Fruit fly (Drosophila melanogaster) whole organism, adult: ENCODE data around the gene ase.

Experiments
- CG11617 ChIP-seq: fragments of 200-800 bp; sonication (Bioruptor generic); optimal IDR thresholded peaks from 2 replicates; lab custom pipeline; 2017; ENCODE audit warnings: mild to moderate bottlenecking, missing biosample characterization, missing genetic modification reagents, missing genetic modification characterization
- CG12768 ChIP-seq: fragments of 200-800 bp; sonication (Bioruptor generic); optimal IDR thresholded peaks from 2 replicates; lab custom pipeline; 2017; ENCODE audit warnings: missing biosample characterization, missing genetic modification characterization, mild to moderate bottlenecking, moderate library complexity, missing genetic modification reagents
- CG5204 ChIP-seq: fragments of 200-800 bp; sonication (Bioruptor generic); optimal IDR thresholded peaks from 2 replicates; lab custom pipeline; 2016; ENCODE audit warnings: missing biosample characterization, missing genetic modification characterization
- cic ChIP-seq: fragments of 200-800 bp; sonication (Bioruptor generic); optimal IDR thresholded peaks from 2 replicates; lab custom pipeline; 2017; ENCODE audit warnings: missing biosample characterization, mild to moderate bottlenecking, missing genetic modification characterization, moderate library complexity
- cnc ChIP-seq, 2 experiments: fragments of >200 bp; optimal IDR thresholded peaks; 2 replicates each; lab custom pipeline; 2017
- kay ChIP-seq: fragments of 200-800 bp; sonication (Bioruptor generic); peaks from one replicate; lab custom pipeline; 2016; ENCODE audit warnings: missing biosample characterization, missing genetic modification characterization, borderline replicate concordance
- pad ChIP-seq: fragments of 200-800 bp; sonication (Bioruptor generic); optimal IDR thresholded peaks from 3 replicates; lab custom pipeline; 2017; ENCODE audit warnings: missing biosample characterization, missing genetic modification characterization, mild to moderate bottlenecking, moderate library complexity, missing genetic modification reagents

DNA sequence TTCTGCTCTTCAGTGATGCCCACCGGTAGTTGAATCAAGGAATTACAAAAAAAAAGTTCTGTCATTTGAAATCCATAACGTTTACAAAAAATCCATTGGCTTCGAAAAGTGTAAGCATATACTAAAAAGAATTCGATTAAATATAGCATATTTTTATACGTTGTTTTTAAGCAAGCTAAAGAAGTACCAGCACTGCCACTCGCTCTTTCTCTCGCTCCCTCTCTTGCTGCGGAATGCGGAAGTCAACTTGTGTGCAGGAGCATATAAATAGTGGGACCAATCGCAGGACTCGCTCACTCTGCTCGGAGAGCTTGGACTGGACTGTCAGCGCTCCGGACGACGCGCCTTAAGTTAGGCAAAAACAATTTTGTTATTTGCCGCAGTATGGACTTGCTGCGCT, 34.1 kb downstream of the ase start, which contains the start of gene CG17778:
- no peak for TF ChIP-seq cic (GFP tag; lab: Kevin White, UChicago)
- no peak for TF ChIP-seq cnc (optimal IDR thresholded peaks at IDR 0.05; lab: Kevin White, UChicago)
- TF ChIP-seq CG11617 = no peak
- no peak for TF ChIP-seq kay (GFP tag; lab: Kevin White, UChicago)
- no peak for TF ChIP-seq pad (GFP tag; lab: Kevin White, UChicago)
- TF ChIP-seq CG5204 (GFP tag; lab: Kevin White, UChicago) = no peak
- TF ChIP-seq CG12768 (GFP tag; lab: Kevin White, UChicago) = no peak
